Worm (Caenorhabditis elegans): ENCODE results near the gene irld-55.

The irld-55 gene

ce11 chrIV:14019883-14020282 lies at the start of gene irld-55, which contains the start of gene irld-56:
TSS of gene irld-55 (plus strand) at chrIV:14020198.
TSS of gene irld-56 (minus strand) at chrIV:14019983.
- TF ChIP-seq klf-2 (GFP tag; conservative IDR thresholded peaks at IDR 0.05) (no peak), ztf-23 (GFP tag; IDR thresholded peaks at IDR 0.05) (no peak), med-1 (GFP tag; optimal IDR thresholded peaks at IDR 0.05; ENCODE audit: insufficient read depth) (no peak), flt-1 (GFP tag; IDR thresholded peaks at IDR 0.05) (no peak), ztf-29 (GFP tag; IDR thresholded peaks at IDR 0.05) (no peak), ref-1 (GFP tag; conservative IDR thresholded peaks at IDR 0.05) (no peak), cog-1 (tag; optimal IDR thresholded peaks at IDR 0.05) (no peak), tab-1 (GFP tag; IDR thresholded peaks at IDR 0.05) (no peak), T22C8.4 (GFP tag; IDR thresholded peaks at IDR 0.05) (no peak)

ce11 chrIV:13979797-13980459 lies 40.1 kb upstream of the irld-55 start, which contains the start of gene dnbp-1:
TSS of gene dnbp-1 (minus strand) at chrIV:13979847.
- TF ChIP-seq ref-1 (GFP tag; conservative IDR thresholded peaks at IDR 0.05) (no peak), med-1 (GFP tag; optimal IDR thresholded peaks at IDR 0.05; ENCODE audit: insufficient read depth) (no peak), tab-1 (GFP tag; IDR thresholded peaks at IDR 0.05) (no peak), flt-1 (GFP tag; IDR thresholded peaks at IDR 0.05) (peak; percentile 33; the same call in 1 of the 2 replicates), cog-1 (tag; optimal IDR thresholded peaks at IDR 0.05) (peak; percentile 89), ztf-29 (GFP tag; IDR thresholded peaks at IDR 0.05) (no peak), ztf-23 (GFP tag; IDR thresholded peaks at IDR 0.05) (no peak), T22C8.4 (GFP tag; IDR thresholded peaks at IDR 0.05) (peak; percentile 82), klf-2 (GFP tag; conservative IDR thresholded peaks at IDR 0.05) (no peak)

ce11 chrIV:13982425-13982824 lies 37.6 kb upstream of the irld-55 start, which contains the start of gene gei-18:
TSS of gene gei-18 (minus strand) at chrIV:13982525.
- TF ChIP-seq T22C8.4 (GFP tag; IDR thresholded peaks at IDR 0.05) (no peak), cog-1 (tag; optimal IDR thresholded peaks at IDR 0.05) (no peak), ref-1 (GFP tag; conservative IDR thresholded peaks at IDR 0.05) (no peak), ztf-23 (GFP tag; IDR thresholded peaks at IDR 0.05) (no peak), ztf-29 (GFP tag; IDR thresholded peaks at IDR 0.05) (no peak), klf-2 (GFP tag; conservative IDR thresholded peaks at IDR 0.05) (no peak), tab-1 (GFP tag; IDR thresholded peaks at IDR 0.05) (no peak), flt-1 (GFP tag; IDR thresholded peaks at IDR 0.05) (no peak), med-1 (GFP tag; optimal IDR thresholded peaks at IDR 0.05; ENCODE audit: insufficient read depth) (no peak)

ce11 chrIV:13984041-13984440 lies 36.0 kb upstream of the irld-55 start, which contains the start of gene tor-2:
TSS of gene tor-2 (minus strand) at chrIV:13984141.
- TF ChIP-seq ref-1 (GFP tag; conservative IDR thresholded peaks at IDR 0.05) = no peak
- TF ChIP-seq ztf-29 (GFP tag; IDR thresholded peaks at IDR 0.05) = no peak
- no peak for TF ChIP-seq flt-1 (GFP tag; IDR thresholded peaks at IDR 0.05)
- no peak for TF ChIP-seq T22C8.4 (GFP tag; IDR thresholded peaks at IDR 0.05)
- no peak for TF ChIP-seq tab-1 (GFP tag; IDR thresholded peaks at IDR 0.05)
- TF ChIP-seq ztf-23 (GFP tag; IDR thresholded peaks at IDR 0.05) = no peak
- TF ChIP-seq med-1 (GFP tag; optimal IDR thresholded peaks at IDR 0.05; ENCODE audit: insufficient read depth) = no peak
- no peak for TF ChIP-seq klf-2 (GFP tag; conservative IDR thresholded peaks at IDR 0.05)
- TF ChIP-seq cog-1 (tag; optimal IDR thresholded peaks at IDR 0.05) = no peak

ce11 chrIV:13985705-13986104 lies 34.3 kb upstream of the irld-55 start, which contains the start of gene tor-1:
TSS of gene tor-1 (minus strand) at chrIV:13985805.
- TF ChIP-seq ztf-23 (GFP tag; IDR thresholded peaks at IDR 0.05) (no peak), flt-1 (GFP tag; IDR thresholded peaks at IDR 0.05) (no peak), med-1 (GFP tag; optimal IDR thresholded peaks at IDR 0.05; ENCODE audit: insufficient read depth) (no peak), tab-1 (GFP tag; IDR thresholded peaks at IDR 0.05) (no peak), ref-1 (GFP tag; conservative IDR thresholded peaks at IDR 0.05) (no peak), T22C8.4 (GFP tag; IDR thresholded peaks at IDR 0.05) (no peak), klf-2 (GFP tag; conservative IDR thresholded peaks at IDR 0.05) (no peak), cog-1 (tag; optimal IDR thresholded peaks at IDR 0.05) (no peak), ztf-29 (GFP tag; IDR thresholded peaks at IDR 0.05) (no peak)

ce11 chrIV:13988781-13989180 lies 31.2 kb upstream of the irld-55 start, which contains the start of gene egl-23:
TSS of gene egl-23 (plus strand) at chrIV:13989081.
- TF ChIP-seq cog-1 (tag; optimal IDR thresholded peaks at IDR 0.05) = no peak
- no peak for TF ChIP-seq flt-1 (GFP tag; IDR thresholded peaks at IDR 0.05)
- no peak for TF ChIP-seq ztf-29 (GFP tag; IDR thresholded peaks at IDR 0.05)

- TF ChIP-seq ztf-23 (GFP tag; IDR thresholded peaks at IDR 0.05) = no peak
- TF ChIP-seq tab-1 (GFP tag; IDR thresholded peaks at IDR 0.05) = no peak
- TF ChIP-seq klf-2 (GFP tag; conservative IDR thresholded peaks at IDR 0.05) = no peak
- TF ChIP-seq T22C8.4 (GFP tag; IDR thresholded peaks at IDR 0.05) = no peak
- TF ChIP-seq med-1 (GFP tag; optimal IDR thresholded peaks at IDR 0.05; ENCODE audit: insufficient read depth) = no peak
Measured at ce11 chrIV:13989875-13990274, 30.1 kb upstream of the irld-55 start.

- TF ChIP-seq med-1 (GFP tag; optimal IDR thresholded peaks at IDR 0.05; ENCODE audit: insufficient read depth) (no peak), ref-1 (GFP tag; conservative IDR thresholded peaks at IDR 0.05) (no peak), flt-1 (GFP tag; IDR thresholded peaks at IDR 0.05) (no peak), ztf-23 (GFP tag; IDR thresholded peaks at IDR 0.05) (no peak), tab-1 (GFP tag; IDR thresholded peaks at IDR 0.05) (no peak), T22C8.4 (GFP tag; IDR thresholded peaks at IDR 0.05) (no peak), ztf-29 (GFP tag; IDR thresholded peaks at IDR 0.05) (no peak)
Measured at ce11 chrIV:14001782-14002181, 18.2 kb upstream of the irld-55 start.

- TF ChIP-seq ztf-23 (GFP tag; IDR thresholded peaks at IDR 0.05) (no peak), med-1 (GFP tag; optimal IDR thresholded peaks at IDR 0.05; ENCODE audit: insufficient read depth) (no peak), tab-1 (GFP tag; IDR thresholded peaks at IDR 0.05) (no peak), ref-1 (GFP tag; conservative IDR thresholded peaks at IDR 0.05) (no peak), cog-1 (tag; optimal IDR thresholded peaks at IDR 0.05) (no peak)
Measured at ce11 chrIV:14008709-14009108, 11.3 kb upstream of the irld-55 start.

- TF ChIP-seq flt-1 (GFP tag; IDR thresholded peaks at IDR 0.05) = no peak; the same call in none of the 2 replicates
- peak; percentile 57 for TF ChIP-seq ztf-29 (GFP tag; IDR thresholded peaks at IDR 0.05)
- TF ChIP-seq med-1 (GFP tag; optimal IDR thresholded peaks at IDR 0.05; ENCODE audit: insufficient read depth) = peak; percentile 50
- no peak for TF ChIP-seq cog-1 (tag; optimal IDR thresholded peaks at IDR 0.05)
- TF ChIP-seq T22C8.4 (GFP tag; IDR thresholded peaks at IDR 0.05) = 0 out of 2 replicates have a peak, but pooled peaks have one; percentile 42
Measured at ce11 chrIV:14013692-14014091, 6.3 kb upstream of the irld-55 start.

All from whole organism, midembryonic.